Fruit fly (Drosophila melanogaster) whole organism, embryonic: ENCODE measurements around the gene Jon25Bi.

Source experiments
- Awh ChIP-seq: fragments of 200-800 bp; sonication (Bioruptor generic); IDR thresholded peaks from 2 replicates; pipeline ENCODE4, ENCODE4 v1.3.6; 2022; ENCODE audit warnings: missing biosample characterization, missing genetic modification characterization
- CG10565 ChIP-seq: fragments of 200-800 bp; sonication (Bioruptor generic); optimal IDR thresholded peaks from 3 replicates; lab custom pipeline; 2016; ENCODE audit warnings: missing biosample characterization, mild to moderate bottlenecking, missing genetic modification characterization
- CG10979 ChIP-seq: fragments of 200-800 bp; sonication (Bioruptor generic); optimal IDR thresholded peaks from 2 replicates; lab custom pipeline; 2018; ENCODE audit warnings: missing biosample characterization, mild to moderate bottlenecking, missing genetic modification characterization, moderate library complexity
- CG11456 ChIP-seq: fragments of 200-800 bp; sonication (Bioruptor generic); IDR thresholded peaks from 3 replicates; pipeline ENCODE4 v1.3.6; 2022; ENCODE audit warnings: missing biosample characterization, missing genetic modification characterization
- CG12659 ChIP-seq: fragments of 200-800 bp; sonication (Bioruptor generic); optimal IDR thresholded peaks from 3 replicates; lab custom pipeline; 2017; ENCODE audit warnings: mild to moderate bottlenecking, missing biosample characterization, missing genetic modification reagents, missing genetic modification characterization
- CG14965 ChIP-seq: fragments of 200-800 bp; sonication (Bioruptor generic); optimal IDR thresholded peaks from 2 replicates; lab custom pipeline; 2016; ENCODE audit warnings: missing biosample characterization, missing genetic modification characterization, borderline replicate concordance
- CG15601 ChIP-seq: fragments of 200-800 bp; sonication (Bioruptor generic); optimal IDR thresholded peaks from 3 replicates; lab custom pipeline; 2019; ENCODE audit warnings: missing biosample characterization, mild to moderate bottlenecking, missing genetic modification characterization, moderate library complexity
- CG17328 ChIP-seq: fragments of 200-800 bp; sonication (Bioruptor generic); IDR thresholded peaks from 2 replicates; pipeline ENCODE4 v1.3.6; 2022; ENCODE audit warnings: missing biosample characterization, missing genetic modification characterization
- CG17612 ChIP-seq: fragments of 200-800 bp; sonication (Bioruptor generic); IDR thresholded peaks from 2 replicates; pipeline ENCODE4 v1.3.6; 2022; ENCODE audit warnings: missing biosample characterization, missing genetic modification characterization
- CG1792 ChIP-seq: fragments of 200-800 bp; sonication (Bioruptor generic); optimal IDR thresholded peaks from 2 replicates; lab custom pipeline; 2016; ENCODE audit warnings: missing biosample characterization, missing genetic modification characterization
- CG18599 ChIP-seq: fragments of 200-800 bp; sonication (Bioruptor generic); optimal IDR thresholded peaks from 3 replicates; lab custom pipeline; 2017; ENCODE audit warnings: missing biosample characterization, missing genetic modification characterization, mild to moderate bottlenecking, moderate library complexity, missing genetic modification reagents
- CG2202 ChIP-seq: fragments of 200-800 bp; sonication (Bioruptor generic); optimal IDR thresholded peaks from 2 replicates; lab custom pipeline; 2018; ENCODE audit warnings: missing biosample characterization, mild to moderate bottlenecking, missing genetic modification characterization
- CG30020 ChIP-seq: fragments of 200-800 bp; optimal IDR thresholded peaks from 2 replicates; lab custom pipeline; 2019; ENCODE audit warnings: missing biosample characterization, mild to moderate bottlenecking, missing genetic modification characterization, moderate library complexity
- CG3163 ChIP-seq: fragments of 200-800 bp; sonication (Bioruptor generic); optimal IDR thresholded peaks from 3 replicates; lab custom pipeline; 2016; ENCODE audit warnings: missing biosample characterization, missing genetic modification characterization
- CG4360 ChIP-seq: fragments of 200-800 bp; sonication (Bioruptor generic); IDR thresholded peaks from 2 replicates; pipeline ENCODE4 v1.3.6; 2022; ENCODE audit warnings: missing biosample characterization, missing genetic modification characterization
- CG4730 ChIP-seq: fragments of 200-800 bp; sonication (Bioruptor generic); IDR thresholded peaks from 2 replicates; pipeline ENCODE4 v1.3.6; 2022; ENCODE audit warnings: missing biosample characterization, missing genetic modification characterization
- CG4820 ChIP-seq: fragments of 200-800 bp; sonication (Bioruptor generic); optimal IDR thresholded peaks from 3 replicates; lab custom pipeline; 2016; ENCODE audit warnings: missing biosample characterization, missing genetic modification characterization
- CG6765 ChIP-seq: fragments of 200-800 bp; sonication (Bioruptor generic); optimal IDR thresholded peaks from 3 replicates; lab custom pipeline; 2017; ENCODE audit warnings: missing biosample characterization, mild to moderate bottlenecking, missing genetic modification characterization
- CG7271 ChIP-seq: fragments of 200-800 bp; sonication (Bioruptor generic); optimal IDR thresholded peaks from 2 replicates; lab custom pipeline; 2018; ENCODE audit warnings: missing biosample characterization, mild to moderate bottlenecking, missing genetic modification characterization, moderate library complexity
- CG7745 ChIP-seq: fragments of 200-800 bp; sonication (Bioruptor generic); optimal IDR thresholded peaks from 2 replicates; lab custom pipeline; 2018; ENCODE audit warnings: missing biosample characterization, mild to moderate bottlenecking, missing genetic modification characterization, moderate library complexity
- CG7928 ChIP-seq: fragments of 200-800 bp; sonication (Bioruptor generic); optimal IDR thresholded peaks from 2 replicates; lab custom pipeline; 2017; ENCODE audit warnings: missing biosample characterization, mild to moderate bottlenecking, missing genetic modification characterization
- Hand ChIP-seq: fragments of 200-800 bp; sonication (Bioruptor generic); optimal IDR thresholded peaks from 2 replicates; lab custom pipeline; 2017; ENCODE audit warnings: mild to moderate bottlenecking, missing biosample characterization, missing genetic modification reagents, missing genetic modification characterization
- Hr78 ChIP-seq, 2 experiments: fragments of 200-800 bp in 1 of 2; fragments of >200 bp in 1 of 2; sonication (Bioruptor generic) in 1 of 2; optimal IDR thresholded peaks; 2 replicates each; lab custom pipeline; 2017 to 2019; ENCODE audit warnings: missing biosample characterization in 2 of 2, missing genetic modification characterization in 2 of 2, mild to moderate bottlenecking in 1 of 2, moderate library complexity in 1 of 2
- Lhr ChIP-seq: fragments of 200-800 bp; sonication (Bioruptor generic); optimal IDR thresholded peaks from 3 replicates; lab custom pipeline; 2017; ENCODE audit warnings: mild to moderate bottlenecking, missing biosample characterization, missing genetic modification reagents, missing genetic modification characterization
- Myb ChIP-seq: fragments of 200-800 bp; sonication (Bioruptor generic); optimal IDR thresholded peaks from 2 replicates; lab custom pipeline; 2016; ENCODE audit warnings: missing biosample characterization, missing genetic modification characterization
- NC2β ChIP-seq: fragments of 200-800 bp; sonication (Bioruptor generic); optimal IDR thresholded peaks from 2 replicates; lab custom pipeline; 2016; ENCODE audit warnings: missing biosample characterization, missing genetic modification characterization
- Pdp1 ChIP-seq, 2 experiments: fragments of 200-800 bp; sonication (Bioruptor generic); optimal IDR thresholded peaks; 3 replicates each; lab custom pipeline; 2016; ENCODE audit warnings: missing biosample characterization in 2 of 2, missing genetic modification characterization in 2 of 2, mild to moderate bottlenecking in 1 of 2, moderate library complexity in 1 of 2
- amos ChIP-seq: fragments of 200-800 bp; sonication (Bioruptor generic); IDR thresholded peaks from 2 replicates; pipeline ENCODE4 v1.3.6; 2022; ENCODE audit warnings: missing biosample characterization, missing genetic modification characterization; ENCODE audit not compliant: partially characterized antibody
- ase ChIP-seq: fragments of 200-800 bp; sonication (Bioruptor generic); IDR thresholded peaks from 3 replicates; pipeline ENCODE4 v1.3.6; 2022; ENCODE audit warnings: missing biosample characterization, missing genetic modification characterization
- bsh ChIP-seq, 2 experiments: fragments of 200-800 bp; sonication (Bioruptor generic); optimal IDR thresholded peaks; 2 replicates each; lab custom pipeline; 2017 to 2018; ENCODE audit warnings: mild to moderate bottlenecking in 2 of 2, missing biosample characterization in 2 of 2, missing genetic modification characterization in 2 of 2, moderate library complexity in 1 of 2
- ci ChIP-seq: fragments of 200-800 bp; sonication (Bioruptor generic); IDR thresholded peaks from 3 replicates; pipeline ENCODE4 v1.3.6; 2022; ENCODE audit warnings: missing biosample characterization, missing genetic modification characterization
- crol ChIP-seq: fragments of 200-800 bp; sonication (Bioruptor generic); IDR thresholded peaks from 2 replicates; pipeline ENCODE4 v1.3.6; 2022; ENCODE audit warnings: missing biosample characterization, missing genetic modification characterization
- dan ChIP-seq: fragments of 200-800 bp; sonication (Bioruptor generic); IDR thresholded peaks from 2 replicates; pipeline ENCODE4 v1.3.6; 2022; ENCODE audit warnings: missing biosample characterization, missing genetic modification characterization
- fd3F ChIP-seq: fragments of 200-800 bp; sonication (Bioruptor generic); optimal IDR thresholded peaks from 2 replicates; lab custom pipeline; 2018; ENCODE audit warnings: missing biosample characterization, mild to moderate bottlenecking, missing genetic modification characterization, moderate library complexity
- ken ChIP-seq: fragments of 200-800 bp; sonication (Bioruptor generic); IDR thresholded peaks from 3 replicates; pipeline ENCODE4 v1.3.6; 2022; ENCODE audit warnings: missing biosample characterization, missing genetic modification characterization
- lbe ChIP-seq: fragments of 200-800 bp; sonication (Bioruptor generic); optimal IDR thresholded peaks from 2 replicates; lab custom pipeline; 2016; ENCODE audit warnings: missing biosample characterization, mild to moderate bottlenecking, missing genetic modification characterization
- lmd ChIP-seq: fragments of 200-800 bp; sonication (Bioruptor generic); IDR thresholded peaks from 2 replicates; pipeline ENCODE4 v1.3.6; 2022; ENCODE audit warnings: missing biosample characterization, missing genetic modification characterization
- pho ChIP-seq: fragments of 200-800 bp; sonication (Bioruptor generic); optimal IDR thresholded peaks from 2 replicates; lab custom pipeline; 2016; ENCODE audit warnings: missing biosample characterization, missing genetic modification characterization
- pros ChIP-seq: fragments of 200-800 bp; sonication (Bioruptor generic); optimal IDR thresholded peaks from 3 replicates; lab custom pipeline; 2019; ENCODE audit warnings: missing biosample characterization, mild to moderate bottlenecking, missing genetic modification characterization, moderate library complexity
- psq ChIP-seq: fragments of 200-800 bp; sonication (Bioruptor generic); optimal IDR thresholded peaks from 2 replicates; lab custom pipeline; 2017; ENCODE audit warnings: missing biosample characterization, missing genetic modification characterization
- pzg ChIP-seq: fragments of 200-800 bp; sonication (Bioruptor generic); optimal IDR thresholded peaks from 3 replicates; lab custom pipeline; 2018; ENCODE audit warnings: missing biosample characterization, mild to moderate bottlenecking, missing genetic modification characterization, moderate library complexity
- sc ChIP-seq, 3 experiments: fragments of >200 bp in 2 of 3; fragments of 200-800 bp in 1 of 3; sonication (Bioruptor generic) in 1 of 3; optimal IDR thresholded peaks; 2 replicates in 2 of 3; 3 replicates in 1 of 3; lab custom pipeline; 2017; ENCODE audit warnings: mild to moderate bottlenecking in 1 of 3, missing biosample characterization in 1 of 3, missing genetic modification characterization in 1 of 3, missing genetic modification reagents in 1 of 3
- sens-2 ChIP-seq: fragments of 200-800 bp; sonication (Bioruptor generic); IDR thresholded peaks from 2 replicates; pipeline ENCODE4 v1.3.6; 2022; ENCODE audit warnings: missing biosample characterization, missing genetic modification characterization
- sob ChIP-seq: fragments of 200-800 bp; sonication (Bioruptor generic); IDR thresholded peaks from 2 replicates; pipeline ENCODE4 v1.3.6; 2022; ENCODE audit warnings: missing biosample characterization, missing genetic modification characterization
- tap ChIP-seq: fragments of 200-800 bp; optimal IDR thresholded peaks from 3 replicates; lab custom pipeline; 2019; ENCODE audit warnings: missing biosample characterization, mild to moderate bottlenecking, missing genetic modification characterization, moderate library complexity
- trh ChIP-seq: fragments of 200-800 bp; sonication (Bioruptor generic); optimal IDR thresholded peaks from 2 replicates; lab custom pipeline; 2016; ENCODE audit warnings: missing biosample characterization, missing genetic modification characterization
- zen ChIP-seq: fragments of 200-800 bp; sonication (Bioruptor generic); optimal IDR thresholded peaks from 3 replicates; lab custom pipeline; 2018; ENCODE audit warnings: missing biosample characterization, mild to moderate bottlenecking, missing genetic modification characterization, moderate library complexity
- zfh2 ChIP-seq: fragments of 200-800 bp; sonication (Bioruptor generic); optimal IDR thresholded peaks from 2 replicates; lab custom pipeline; 2016; ENCODE audit warnings: missing biosample characterization, missing genetic modification characterization

Gene Jon25Bi

dm6 chr2L:4981278-4981966 lies 26.5 kb upstream of the Jon25Bi start, which contains the start of the genes CG8892 and CG34126 (continued):
- TF ChIP-seq Pdp1 (GFP tag; optimal IDR thresholded peaks at IDR 0.05; lab: Kevin White, UChicago) (peak; percentile 95 to 98), NC2β (GFP tag; lab: Kevin White, UChicago) (peak; percentile 95), CG18599 (peak; percentile 98), CG10565 (GFP tag; lab: Kevin White, UChicago) (peak; percentile 92), trh (GFP tag; lab: Kevin White, UChicago) (peak; percentile 96), ken (GFP tag; lab: Robert Waterston, UW) (peak; percentile 98), psq (peak; percentile 93), tap (peak; percentile 89), CG30020 (tag; lab: Kevin White, UChicago) (peak; percentile 89), Hr78 (GFP tag; optimal IDR thresholded peaks at IDR 0.05; lab: Kevin White, UChicago) (peak in 1 of 2 experiments; percentile 75), sc (optimal IDR thresholded peaks at IDR 0.05; lab: Kevin White, UChicago) (no peak), sc (GFP tag; optimal IDR thresholded peaks at IDR 0.05; lab: Kevin White, UChicago) (peak; percentile 96), fd3F (GFP tag; lab: Kevin White, UChicago) (peak; percentile 95), CG17328 (GFP tag; lab: Robert Waterston, UW) (peak; percentile 92), pros (GFP tag; lab: Kevin White, UChicago) (peak; percentile 51), crol (no peak), ase (GFP tag; lab: Robert Waterston, UW) (peak; percentile 92), CG12659 (peak; percentile 99), CG3163 (GFP tag; lab: Kevin White, UChicago) (peak; percentile 84), CG17612 (GFP tag; lab: Robert Waterston, UW) (peak; percentile 87), CG10979 (tag; lab: Kevin White, UChicago) (peak; percentile 95), amos (peak; percentile 48; the same call in 1 of the 2 replicates), CG4360 (peak; percentile 45; the same call in 1 of the 2 replicates), CG2202 (peak; percentile 91), CG7271 (tag; lab: Kevin White, UChicago) (peak; percentile 85), Myb (GFP tag; lab: Kevin White, UChicago) (peak; percentile 84), dan (GFP tag; lab: Robert Waterston, UW) (peak; percentile 93), CG6765 (peak; percentile 91), CG14965 (GFP tag; lab: Kevin White, UChicago) (peak; percentile 61), ci (peak; percentile 89), sens-2 (peak; percentile 77), CG1792 (GFP tag; lab: Kevin White, UChicago) (peak; percentile 93), zfh2 (GFP tag; lab: Kevin White, UChicago) (peak; percentile 98), CG4730 (GFP tag; lab: Robert Waterston, UW) (peak; percentile 95), CG4820 (GFP tag; lab: Kevin White, UChicago) (peak; percentile 98), Awh (peak; percentile 81), pzg (GFP tag; lab: Kevin White, UChicago) (peak; percentile 84), Hand (GFP tag; lab: Kevin White, UChicago) (peak; percentile 82), CG15601 (peak; percentile 94), pho (GFP tag; lab: Kevin White, UChicago) (peak; percentile 97), lmd (GFP tag; lab: Robert Waterston, UW) (peak; percentile 97), lbe (GFP tag; lab: Kevin White, UChicago) (peak; percentile 95), sob (GFP tag; lab: Robert Waterston, UW) (peak; percentile 98), bsh (GFP tag; optimal IDR thresholded peaks at IDR 0.05; lab: Kevin White, UChicago) (peak; percentile 75 to 94), CG11456 (peak; percentile 97), CG7745 (tag; lab: Kevin White, UChicago) (no peak), CG7928 (GFP tag; lab: Kevin White, UChicago) (peak; percentile 77), zen (tag; lab: Kevin White, UChicago) (peak; percentile 96), Lhr (GFP tag; lab: Kevin White, UChicago) (peak; percentile 89)
